Fruit fly (Drosophila melanogaster): ENCODE results near the gene beat-Vc.

DNA sequence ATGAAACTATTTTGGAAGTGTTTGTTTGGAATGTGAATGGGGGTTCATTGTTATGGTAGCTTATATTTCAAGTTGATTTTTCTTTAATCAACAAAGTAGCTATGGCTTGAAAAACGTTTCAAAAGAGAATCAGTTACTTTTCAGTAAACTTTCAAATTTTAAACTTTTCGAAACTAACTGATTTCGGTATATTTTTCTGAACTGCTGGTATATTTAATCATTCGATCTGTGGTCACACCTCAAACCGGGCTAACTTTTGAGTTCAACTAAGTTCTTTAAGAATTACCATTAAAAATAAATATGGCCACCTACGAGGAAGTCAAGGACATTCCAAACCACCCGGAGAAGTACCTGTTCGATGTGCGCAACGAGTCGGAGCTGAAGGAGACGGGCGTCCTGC lies 78.2 kb downstream of the beat-Vc start, which contains the start of gene CG12279:
- TF ChIP-seq Hr96 (GFP tag; optimal IDR thresholded peaks at IDR 0.05) (no peak), CG5204 (GFP tag; optimal IDR thresholded peaks at IDR 0.05) (no peak), kay (GFP tag; ENCODE audit: borderline replicate concordance) (no peak), CG11617 (GFP tag; optimal IDR thresholded peaks at IDR 0.05) (no peak), CG7101 (tag; optimal IDR thresholded peaks at IDR 0.05) (no peak), ovo (GFP tag; optimal IDR thresholded peaks at IDR 0.05) (no peak), CG1620 (GFP tag; optimal IDR thresholded peaks at IDR 0.05) (no peak), CG7045 (GFP tag; optimal IDR thresholded peaks at IDR 0.05) (no peak), Crg-1 (GFP tag; optimal IDR thresholded peaks at IDR 0.05) (no peak), toe (GFP tag; optimal IDR thresholded peaks at IDR 0.05) (no peak), cic (GFP tag; optimal IDR thresholded peaks at IDR 0.05) (no peak), pad (GFP tag; optimal IDR thresholded peaks at IDR 0.05) (no peak), Clk (GFP tag; optimal IDR thresholded peaks at IDR 0.05) (no peak)
